Fruit fly (Drosophila melanogaster): ENCODE data around the gene Abd-B.

- TF ChIP-seq usp (GFP tag; optimal IDR thresholded peaks at IDR 0.05): no peak
- TF ChIP-seq CG8478 (optimal IDR thresholded peaks at IDR 0.05): no peak
- no peak for TF ChIP-seq pan (optimal IDR thresholded peaks at IDR 0.05)
- TF ChIP-seq psq (optimal IDR thresholded peaks at IDR 0.05): no peak
Observed at dm6 chr3R:16932868-16933267, 39.2 kb downstream of the Abd-B start.
